Worm (Caenorhabditis elegans) whole organism, late embryonic: Measurements from ENCODE around the gene W02G9.3.

Experiments used
- Y22D7AL.16 ChIP-seq: sonication (generic microtip); optimal IDR thresholded peaks from 2 replicates; lab custom pipeline; 2016; ENCODE audit warnings: missing genetic modification characterization, missing compliant biosample characterization
- ama-1 ChIP-seq: fragments of 150-350 bp; optimal IDR thresholded peaks from 2 replicates; lab custom pipeline; 2014
- ceh-34 ChIP-seq: sonication (generic microtip); optimal IDR thresholded peaks from 2 replicates; lab custom pipeline; 2016; ENCODE audit warnings: mild to moderate bottlenecking, missing genetic modification characterization, missing compliant biosample characterization
- che-1 ChIP-seq: sonication (generic microtip); optimal IDR thresholded peaks from 2 replicates; lab custom pipeline; 2016; ENCODE audit warnings: mild to moderate bottlenecking, missing genetic modification characterization, missing compliant biosample characterization
- dmd-4 ChIP-seq: sonication (generic microtip); optimal IDR thresholded peaks from 2 replicates; lab custom pipeline; 2016; ENCODE audit warnings: borderline replicate concordance, missing genetic modification characterization, missing compliant biosample characterization
- elt-4 ChIP-seq: sonication (generic microtip); optimal IDR thresholded peaks from 2 replicates; lab custom pipeline; 2016; ENCODE audit warnings: missing genetic modification characterization, missing compliant biosample characterization
- eyg-1 ChIP-seq: sonication (generic microtip); optimal IDR thresholded peaks from 2 replicates; lab custom pipeline; 2016; ENCODE audit warnings: missing genotype, missing genetic modification characterization, missing compliant biosample characterization
- gmeb-2 ChIP-seq: sonication (generic microtip); optimal IDR thresholded peaks from 2 replicates; lab custom pipeline; 2016; ENCODE audit warnings: missing genetic modification characterization, inconsistent platforms, missing compliant biosample characterization
- hlh-30 ChIP-seq: sonication (generic microtip); optimal IDR thresholded peaks from 2 replicates; lab custom pipeline; 2017; ENCODE audit warnings: antibody characterized with exemption, missing genetic modification characterization, missing compliant biosample characterization; ENCODE audit not compliant: insufficient read depth
- hlh-6 ChIP-seq: sonication (generic microtip); optimal IDR thresholded peaks from 2 replicates; lab custom pipeline; 2016; ENCODE audit warnings: missing genotype, missing genetic modification characterization, missing compliant biosample characterization
- odd-2 ChIP-seq: sonication (generic microtip); optimal IDR thresholded peaks from 2 replicates; lab custom pipeline; 2017; ENCODE audit warnings: antibody characterized with exemption, mild to moderate bottlenecking, missing genetic modification characterization, missing compliant biosample characterization
- unc-42 ChIP-seq: sonication (generic microtip); optimal IDR thresholded peaks from 2 replicates; lab custom pipeline; 2016; ENCODE audit warnings: missing genotype, missing genetic modification characterization, missing compliant biosample characterization

The W02G9.3 gene

DNA sequence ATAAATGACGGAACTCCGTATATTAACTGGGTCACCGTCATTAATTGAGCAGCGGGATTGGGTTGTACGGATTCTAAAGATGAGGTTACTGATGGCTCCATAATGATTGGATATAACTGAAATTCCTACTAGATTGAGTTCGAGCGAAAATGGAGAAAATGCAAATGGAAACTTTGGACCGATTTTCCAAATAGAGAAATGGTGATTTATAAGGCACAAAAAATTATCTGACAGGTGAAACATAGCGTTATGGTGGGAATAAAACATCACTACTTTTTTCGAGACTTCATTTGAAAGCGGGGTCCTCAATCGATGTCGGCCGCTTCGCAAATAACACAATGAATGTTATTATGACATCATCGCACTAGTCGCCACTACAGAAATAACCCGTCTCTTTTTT, 49.8 kb downstream of the W02G9.3 start, which contains the start of gene srg-60:
Gene srg-60 (minus strand): TSS at position 101 of the 400 bp plus-strand sequence.
- no peak for TF ChIP-seq eyg-1 (tag; lab: Kevin White, UChicago)
- no peak for TF ChIP-seq dmd-4 (tag; lab: Kevin White, UChicago)
- TF ChIP-seq Y22D7AL.16, result no peak
- no peak for TF ChIP-seq ceh-34 (tag; lab: Kevin White, UChicago)
- TF ChIP-seq unc-42 (tag; lab: Kevin White, UChicago), result no peak
- no peak for TF ChIP-seq ama-1
- TF ChIP-seq odd-2 (tag; lab: Kevin White, UChicago), result no peak
- TF ChIP-seq gmeb-2 (tag; lab: Kevin White, UChicago), result no peak
- TF ChIP-seq che-1 (tag; lab: Kevin White, UChicago), result no peak
- TF ChIP-seq hlh-6 (tag; lab: Kevin White, UChicago), result no peak
- TF ChIP-seq elt-4, result no peak
- no peak for TF ChIP-seq hlh-30
